Fruit fly (Drosophila melanogaster) whole organism, embryonic: ENCODE results near the gene CG13924.

Experiments used
- Ada2b ChIP-seq: fragments of 200-800 bp; sonication (Bioruptor generic); IDR thresholded peaks from 2 replicates; pipeline ENCODE4 v1.3.6; 2022; ENCODE audit warnings: missing biosample characterization, missing genetic modification characterization
- Blimp-1 ChIP-seq: fragments of 200-800 bp; sonication (Bioruptor generic); optimal IDR thresholded peaks from 3 replicates; lab custom pipeline; 2018; ENCODE audit warnings: missing biosample characterization, missing genetic modification characterization, mild to moderate bottlenecking, moderate library complexity, missing genetic modification reagents
- CG10267 ChIP-seq: fragments of 200-800 bp; sonication (Bioruptor generic); optimal IDR thresholded peaks from 2 replicates; lab custom pipeline; 2018; ENCODE audit warnings: missing biosample characterization, mild to moderate bottlenecking, missing genetic modification characterization, moderate library complexity
- CG10462 ChIP-seq: fragments of 200-800 bp; sonication (Bioruptor generic); optimal IDR thresholded peaks from 2 replicates; lab custom pipeline; 2016; ENCODE audit warnings: missing biosample characterization, missing genetic modification characterization
- CG11695 ChIP-seq: fragments of 200-800 bp; sonication (Bioruptor generic); IDR thresholded peaks from 3 replicates; pipeline ENCODE4 v1.3.6; 2022; ENCODE audit warnings: missing biosample characterization, missing genetic modification characterization
- CG12299 ChIP-seq: fragments of 200-800 bp; sonication (Bioruptor generic); optimal IDR thresholded peaks from 2 replicates; lab custom pipeline; 2018; ENCODE audit warnings: missing biosample characterization, mild to moderate bottlenecking, missing genetic modification characterization
- CG13123 ChIP-seq: fragments of 200-800 bp; sonication (Bioruptor generic); optimal IDR thresholded peaks from 2 replicates; lab custom pipeline; 2016; ENCODE audit warnings: missing biosample characterization, missing genetic modification characterization
- CG14014 ChIP-seq: fragments of 200-800 bp; sonication (Bioruptor generic); IDR thresholded peaks from 2 replicates; pipeline ENCODE4 v1.3.6; 2022; ENCODE audit warnings: missing biosample characterization, missing genetic modification characterization
- CG14710 ChIP-seq: fragments of 200-800 bp; sonication (Bioruptor generic); optimal IDR thresholded peaks from 3 replicates; lab custom pipeline; 2019; ENCODE audit warnings: missing biosample characterization, mild to moderate bottlenecking, missing genetic modification characterization, moderate library complexity
- CG15011 ChIP-seq: fragments of 200-800 bp; sonication (Bioruptor generic); optimal IDR thresholded peaks from 3 replicates; lab custom pipeline; 2018; ENCODE audit warnings: missing biosample characterization, mild to moderate bottlenecking, missing genetic modification characterization
- CG15696 ChIP-seq: fragments of 200-800 bp; sonication (Bioruptor generic); optimal IDR thresholded peaks from 2 replicates; lab custom pipeline; 2019; ENCODE audit warnings: missing biosample characterization, mild to moderate bottlenecking, missing genetic modification characterization, moderate library complexity
- CG1603 ChIP-seq: fragments of 200-800 bp; sonication (Bioruptor generic); optimal IDR thresholded peaks from 2 replicates; lab custom pipeline; 2019; ENCODE audit warnings: missing biosample characterization, mild to moderate bottlenecking, missing genetic modification characterization, moderate library complexity
- CG31365 ChIP-seq: fragments of 200-800 bp; sonication (Bioruptor generic); optimal IDR thresholded peaks from 2 replicates; lab custom pipeline; 2018; ENCODE audit warnings: missing biosample characterization, mild to moderate bottlenecking, missing genetic modification characterization
- CG34376 ChIP-seq: fragments of 200-800 bp; sonication (Bioruptor generic); optimal IDR thresholded peaks from 2 replicates; lab custom pipeline; 2018; ENCODE audit warnings: missing biosample characterization, mild to moderate bottlenecking, missing genetic modification characterization
- CG3838 ChIP-seq: fragments of 200-800 bp; sonication (Bioruptor generic); optimal IDR thresholded peaks from 3 replicates; lab custom pipeline; 2016; ENCODE audit warnings: missing biosample characterization, missing genetic modification characterization
- CG4707 ChIP-seq: fragments of 200-800 bp; sonication (Bioruptor generic); optimal IDR thresholded peaks from 2 replicates; lab custom pipeline; 2018; ENCODE audit warnings: missing biosample characterization, mild to moderate bottlenecking, missing genetic modification characterization, moderate library complexity
- CG5953 ChIP-seq: fragments of 200-800 bp; sonication (Bioruptor generic); IDR thresholded peaks from 2 replicates; pipeline ENCODE4 v1.3.6; 2022; ENCODE audit warnings: missing biosample characterization, missing genetic modification characterization
- CG9215 ChIP-seq: fragments of 200-800 bp; sonication (Bioruptor generic); IDR thresholded peaks from 2 replicates; pipeline ENCODE4 v1.3.6; 2022; ENCODE audit warnings: missing biosample characterization, missing genetic modification characterization
- CG9609 ChIP-seq: fragments of 200-800 bp; sonication (Bioruptor generic); optimal IDR thresholded peaks from 3 replicates; lab custom pipeline; 2016; ENCODE audit warnings: missing biosample characterization, missing genetic modification characterization
- CkIIα-i1 ChIP-seq: fragments of 200-800 bp; sonication (Bioruptor generic); IDR thresholded peaks from 2 replicates; pipeline ENCODE4 v1.3.6; 2022; ENCODE audit warnings: missing biosample characterization, missing genetic modification characterization
- CoRest ChIP-seq: fragments of 200-800 bp; sonication (Bioruptor generic); optimal IDR thresholded peaks from 3 replicates; lab custom pipeline; 2018; ENCODE audit warnings: missing biosample characterization, mild to moderate bottlenecking, missing genetic modification characterization, moderate library complexity
- D19A ChIP-seq: fragments of 200-800 bp; optimal IDR thresholded peaks from 3 replicates; lab custom pipeline; 2019; ENCODE audit warnings: missing biosample characterization, mild to moderate bottlenecking, missing genetic modification characterization, moderate library complexity
- HLH3B ChIP-seq: fragments of 200-800 bp; sonication (Bioruptor generic); IDR thresholded peaks from 2 replicates; pipeline ENCODE4 v1.3.6; 2022; ENCODE audit warnings: missing biosample characterization, missing genetic modification characterization
- HLH4C ChIP-seq: fragments of 200-800 bp; sonication (Bioruptor generic); IDR thresholded peaks from 3 replicates; pipeline ENCODE4 v1.3.6; 2022; ENCODE audit warnings: missing biosample characterization, missing genetic modification characterization; ENCODE audit not compliant: partially characterized antibody
- Myb ChIP-seq: fragments of 200-800 bp; sonication (Bioruptor generic); optimal IDR thresholded peaks from 2 replicates; lab custom pipeline; 2016; ENCODE audit warnings: missing biosample characterization, missing genetic modification characterization
- Nf-YC ChIP-seq: fragments of 200-800 bp; optimal IDR thresholded peaks from 3 replicates; lab custom pipeline; 2019; ENCODE audit warnings: missing biosample characterization, mild to moderate bottlenecking, missing genetic modification characterization, moderate library complexity
- Oli ChIP-seq: fragments of 200-800 bp; sonication (Bioruptor generic); optimal IDR thresholded peaks from 2 replicates; lab custom pipeline; 2018; ENCODE audit warnings: missing biosample characterization, mild to moderate bottlenecking, missing genetic modification characterization, moderate library complexity
- Pdp1 ChIP-seq, 2 experiments: fragments of 200-800 bp; sonication (Bioruptor generic); optimal IDR thresholded peaks; 3 replicates each; lab custom pipeline; 2016; ENCODE audit warnings: missing biosample characterization in 2 of 2, missing genetic modification characterization in 2 of 2, mild to moderate bottlenecking in 1 of 2, moderate library complexity in 1 of 2
- Side ChIP-seq: fragments of 200-800 bp; sonication (Bioruptor generic); optimal IDR thresholded peaks from 2 replicates; lab custom pipeline; 2016; ENCODE audit warnings: missing biosample characterization, missing genetic modification characterization
- Vsx1 ChIP-seq: fragments of 200-800 bp; sonication (Bioruptor generic); optimal IDR thresholded peaks from 2 replicates; lab custom pipeline; 2017; ENCODE audit warnings: missing biosample characterization, mild to moderate bottlenecking, missing genetic modification characterization, missing genetic modification reagents
- ab ChIP-seq: fragments of 200-800 bp; sonication (Bioruptor generic); optimal IDR thresholded peaks from 2 replicates; lab custom pipeline; 2016; ENCODE audit warnings: missing biosample characterization, missing genetic modification characterization
- bab2 ChIP-seq: fragments of 200-800 bp; sonication (Bioruptor generic); optimal IDR thresholded peaks from 2 replicates; lab custom pipeline; 2016; ENCODE audit warnings: missing biosample characterization, missing genetic modification characterization
- chm ChIP-seq: fragments of 200-800 bp; sonication (Bioruptor generic); IDR thresholded peaks from 2 replicates; pipeline ENCODE4 v1.3.6; 2022; ENCODE audit warnings: missing biosample characterization, missing genetic modification characterization
- en ChIP-seq: fragments of 200-800 bp; sonication (Bioruptor generic); optimal IDR thresholded peaks from 2 replicates; lab custom pipeline; 2016; ENCODE audit warnings: missing biosample characterization, missing genetic modification characterization
- grn ChIP-seq: fragments of 200-800 bp; sonication (Bioruptor generic); optimal IDR thresholded peaks from 3 replicates; lab custom pipeline; 2017; ENCODE audit warnings: missing biosample characterization, missing genetic modification characterization
- ind ChIP-seq: fragments of 200-800 bp; sonication (Bioruptor generic); optimal IDR thresholded peaks from 3 replicates; lab custom pipeline; 2016; ENCODE audit warnings: missing biosample characterization, missing genetic modification characterization
- inv ChIP-seq: fragments of 200-800 bp; sonication (Bioruptor generic); IDR thresholded peaks from 2 replicates; pipeline ENCODE4 v1.3.6; 2022; ENCODE audit warnings: missing biosample characterization, missing genetic modification characterization; ENCODE audit not compliant: partially characterized antibody
- knrl ChIP-seq: fragments of 200-800 bp; sonication (Bioruptor generic); IDR thresholded peaks from 3 replicates; pipeline ENCODE4 v1.3.6; 2022; ENCODE audit warnings: missing biosample characterization, missing genetic modification characterization; ENCODE audit not compliant: partially characterized antibody
- mam ChIP-seq: fragments of 200-800 bp; sonication (Bioruptor generic); optimal IDR thresholded peaks from 3 replicates; lab custom pipeline; 2016; ENCODE audit warnings: missing biosample characterization, missing genetic modification characterization
- pan ChIP-seq, 4 experiments: fragments of >200 bp in 3 of 4; fragments of 200-800 bp in 1 of 4; sonication (Bioruptor generic) in 1 of 4; optimal IDR thresholded peaks in 3 of 4; IDR thresholded peaks in 1 of 4; 2 replicates each; pipeline versions ENCODE4 v1.3.6 to Lab custom; 2017 to 2022; ENCODE audit warnings: missing biosample characterization in 2 of 4, missing genetic modification characterization in 2 of 4, mixed read lengths in 1 of 4
- pnt ChIP-seq: fragments of 200-800 bp; sonication (Bioruptor generic); optimal IDR thresholded peaks from 3 replicates; lab custom pipeline; 2016; ENCODE audit warnings: missing biosample characterization, missing genetic modification characterization
- prd ChIP-seq, 3 experiments: fragments of >200 bp in 2 of 3; fragments of 200-800 bp in 1 of 3; sonication (Bioruptor generic) in 1 of 3; optimal IDR thresholded peaks in 2 of 3; IDR thresholded peaks in 1 of 3; 2 replicates in 2 of 3; 3 replicates in 1 of 3; pipeline versions ENCODE4 v1.3.6 to Lab custom; 2017 to 2022; ENCODE audit warnings: missing biosample characterization in 1 of 3, missing genetic modification characterization in 1 of 3
- rib ChIP-seq: fragments of 200-800 bp; sonication (Bioruptor generic); IDR thresholded peaks from 2 replicates; pipeline ENCODE4 v1.3.6; 2022; ENCODE audit warnings: missing biosample characterization, missing genetic modification characterization
- ro ChIP-seq: fragments of 200-800 bp; sonication (Bioruptor generic); IDR thresholded peaks from 2 replicates; pipeline ENCODE4 v1.3.6; 2022; ENCODE audit warnings: missing biosample characterization, missing genetic modification characterization
- slbo ChIP-seq: fragments of 200-800 bp; sonication (Bioruptor generic); IDR thresholded peaks from 2 replicates; pipeline ENCODE4 v1.3.6; 2022; ENCODE audit warnings: missing biosample characterization, missing genetic modification characterization
- ssp ChIP-seq: fragments of 200-800 bp; sonication (Bioruptor generic); IDR thresholded peaks from 2 replicates; pipeline ENCODE4 v1.3.6; 2022; ENCODE audit warnings: missing biosample characterization, missing genetic modification characterization
- tll ChIP-seq, 2 experiments: fragments of 200-800 bp in 1 of 2; fragments of >200 bp in 1 of 2; sonication (Bioruptor generic) in 1 of 2; optimal IDR thresholded peaks; 2 replicates each; lab custom pipeline; 2017 to 2019; ENCODE audit warnings: missing biosample characterization in 2 of 2, missing genetic modification characterization in 2 of 2, mild to moderate bottlenecking in 1 of 2, moderate library complexity in 1 of 2
- zen2 ChIP-seq: fragments of 200-800 bp; sonication (Bioruptor generic); IDR thresholded peaks from 3 replicates; pipeline ENCODE4 v1.3.6; 2022; ENCODE audit warnings: missing biosample characterization, missing genetic modification characterization; ENCODE audit not compliant: partially characterized antibody
- zf30C ChIP-seq: fragments of 200-800 bp; sonication (Bioruptor generic); optimal IDR thresholded peaks from 3 replicates; lab custom pipeline; 2018; ENCODE audit warnings: missing biosample characterization, mild to moderate bottlenecking, missing genetic modification characterization

The CG13924 gene

dm6 chr3L:1876215-1876625, 6.4 kb downstream of the CG13924 start, which contains the start of gene dre4 (continued):
- TF ChIP-seq zf30C (GFP tag; lab: Kevin White, UChicago) (peak; percentile 95), pan (optimal IDR thresholded peaks at IDR 0.05; lab: Kevin White, UChicago) (no peak), pan (GFP tag; optimal IDR thresholded peaks at IDR 0.05 in 1 of 2, IDR thresholded peaks at IDR 0.05 in 1 of 2) (peak in 1 of 2 experiments; percentile 68), CG14014 (peak; percentile 81), rib (GFP tag; lab: Robert Waterston, UW) (peak; percentile 76; the same call in 1 of the 2 replicates), Oli (tag; lab: Kevin White, UChicago) (peak; percentile 63), prd (optimal IDR thresholded peaks at IDR 0.05; lab: Kevin White, UChicago) (no peak), prd (GFP tag; IDR thresholded peaks at IDR 0.05; lab: Robert Waterston, UW) (peak; percentile 82), mam (GFP tag; lab: Kevin White, UChicago) (peak; percentile 80), slbo (peak; percentile 87), Pdp1 (GFP tag; optimal IDR thresholded peaks at IDR 0.05; lab: Kevin White, UChicago) (peak; percentile 71 to 72), CG5953 (GFP tag; lab: Robert Waterston, UW) (peak; percentile 36; the same call in 1 of the 2 replicates), Myb (peak; percentile 73), CG11695 (GFP tag; lab: Robert Waterston, UW) (peak; percentile 62), CG10462 (GFP tag; lab: Kevin White, UChicago) (peak; percentile 57), CG13123 (GFP tag; lab: Kevin White, UChicago) (peak; percentile 25), CG12299 (tag; lab: Kevin White, UChicago) (peak; percentile 10), grn (GFP tag; lab: Kevin White, UChicago) (peak; percentile 9), ab (GFP tag; lab: Kevin White, UChicago) (peak; percentile 40), CoRest (peak; percentile 66), Side (GFP tag; lab: Kevin White, UChicago) (peak; percentile 68), ind (GFP tag; lab: Kevin White, UChicago) (peak; percentile 69), inv (GFP tag; lab: Robert Waterston, UW) (no peak), CG14710 (peak; percentile 82), CG3838 (GFP tag; lab: Kevin White, UChicago) (peak; percentile 20), chm (GFP tag; lab: Robert Waterston, UW) (peak; percentile 79), Nf-YC (tag; lab: Kevin White, UChicago) (peak; percentile 16), Ada2b (GFP tag; lab: Robert Waterston, UW) (peak; percentile 40; the same call in 1 of the 2 replicates), CG34376 (GFP tag; lab: Kevin White, UChicago) (peak; percentile 49), ssp (GFP tag; lab: Robert Waterston, UW) (peak; percentile 56), tll (GFP tag; optimal IDR thresholded peaks at IDR 0.05; lab: Kevin White, UChicago) (no peak), HLH3B (GFP tag; lab: Robert Waterston, UW) (peak; percentile 61), CkIIα-i1 (GFP tag; lab: Robert Waterston, UW) (no peak), knrl (GFP tag; lab: Robert Waterston, UW) (peak; percentile 60; the same call in 1 of the 3 replicates), CG4707 (GFP tag; lab: Kevin White, UChicago) (peak; percentile 4), Blimp-1 (GFP tag; lab: Kevin White, UChicago) (peak; percentile 72), Vsx1 (GFP tag; lab: Kevin White, UChicago) (no peak), ro (GFP tag; lab: Robert Waterston, UW) (no peak), CG1603 (tag; lab: Kevin White, UChicago) (peak; percentile 83), HLH4C (GFP tag; lab: Robert Waterston, UW) (no peak; the same call in 2 of the 3 replicates), CG10267 (tag; lab: Kevin White, UChicago) (peak; percentile 66), pnt (peak; percentile 45), D19A (no peak), CG31365 (tag; lab: Kevin White, UChicago) (peak; percentile 40), en (GFP tag; lab: Kevin White, UChicago) (peak; percentile 44), CG15696 (tag; lab: Kevin White, UChicago) (peak; percentile 37), CG15011 (GFP tag; lab: Kevin White, UChicago) (peak; percentile 27), CG9609 (peak; percentile 71), bab2 (GFP tag; lab: Kevin White, UChicago) (peak; percentile 52), CG9215 (GFP tag; lab: Robert Waterston, UW) (peak; percentile 32; the same call in 1 of the 2 replicates), zen2 (GFP tag; lab: Robert Waterston, UW) (no peak)
